Worm (Caenorhabditis elegans): ENCODE results near the gene srx-39.

Gene srx-39

DNA sequence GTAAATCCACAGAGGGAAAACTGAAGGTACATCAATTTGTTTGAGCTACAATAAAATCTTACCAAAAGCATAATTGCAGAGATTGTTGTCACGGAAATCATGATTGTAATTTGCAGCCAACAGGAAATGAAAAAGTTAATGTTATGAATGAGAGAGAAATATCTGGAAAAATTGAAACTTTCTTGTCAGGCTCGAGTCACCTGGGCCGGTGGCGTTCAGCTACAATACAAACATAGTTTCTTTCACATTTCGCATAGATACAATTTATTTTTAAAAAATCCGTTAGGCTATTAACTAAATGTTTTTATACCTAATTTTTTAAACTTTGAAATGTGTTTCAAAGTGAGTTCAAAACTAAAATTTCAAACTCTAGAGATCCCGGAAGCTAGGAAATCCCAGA is at the start of gene srx-39:
Gene srx-39, minus strand, starts transcription at position 101 of the 400 bp plus-strand sequence.
- TF ChIP-seq madf-2 (tag; optimal IDR thresholded peaks at IDR 0.05) (no peak), ceh-14 (tag; optimal IDR thresholded peaks at IDR 0.05) (no peak), dmd-4 (tag; optimal IDR thresholded peaks at IDR 0.05; ENCODE audit: borderline replicate concordance) (no peak), tbx-2 (tag; optimal IDR thresholded peaks at IDR 0.05) (no peak), ahr-1 (tag; optimal IDR thresholded peaks at IDR 0.05) (no peak), hlh-6 (tag; optimal IDR thresholded peaks at IDR 0.05) (no peak), T23F11.4 (GFP tag; optimal IDR thresholded peaks at IDR 0.05) (no peak), ceh-48 (tag; optimal IDR thresholded peaks at IDR 0.05) (no peak), pha-4 (tag; optimal IDR thresholded peaks at IDR 0.05) (no peak), hlh-8 (tag; optimal IDR thresholded peaks at IDR 0.05) (no peak), nhr-11 (tag; optimal IDR thresholded peaks at IDR 0.05) (no peak), fax-1 (tag; optimal IDR thresholded peaks at IDR 0.05) (no peak), syd-9 (tag; optimal IDR thresholded peaks at IDR 0.05) (no peak), unc-42 (tag; optimal IDR thresholded peaks at IDR 0.05) (no peak), sdc-2 (tag; optimal IDR thresholded peaks at IDR 0.05) (no peak), zip-5 (tag; optimal IDR thresholded peaks at IDR 0.05) (no peak), F13H6.1 (tag; optimal IDR thresholded peaks at IDR 0.05) (no peak), odd-2 (tag; optimal IDR thresholded peaks at IDR 0.05) (no peak), ref-2 (tag; optimal IDR thresholded peaks at IDR 0.05) (no peak), ceh-22 (tag; optimal IDR thresholded peaks at IDR 0.05) (no peak)

DNA sequence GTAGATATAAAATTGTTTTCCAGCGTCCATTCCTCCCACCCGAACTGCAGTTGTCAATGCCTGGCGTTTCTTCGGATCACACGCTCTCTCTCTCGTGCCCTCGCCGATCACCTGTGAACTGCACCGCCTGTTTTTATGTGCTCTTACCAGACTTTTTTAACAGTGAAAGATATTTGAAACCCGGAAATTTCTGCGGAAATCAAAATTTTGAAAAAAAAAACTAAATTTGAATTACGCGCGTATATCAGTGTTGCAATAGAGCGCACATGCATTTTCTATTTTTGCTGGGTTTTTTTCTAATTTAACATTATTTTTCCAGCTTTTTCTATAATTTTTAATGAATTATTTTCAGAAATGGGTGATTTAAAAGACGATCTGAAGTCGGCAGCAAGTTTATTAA is 46.6 kb upstream of the srx-39 start, which contains the start of gene ttc-37:
Gene ttc-37, plus strand, starts transcription at position 349 of the 400 bp plus-strand sequence.
- TF ChIP-seq ceh-18 (tag; optimal IDR thresholded peaks at IDR 0.05) (peak; percentile 16), hlh-30 (tag; optimal IDR thresholded peaks at IDR 0.05; ENCODE audit: insufficient read depth) (no peak)

DNA sequence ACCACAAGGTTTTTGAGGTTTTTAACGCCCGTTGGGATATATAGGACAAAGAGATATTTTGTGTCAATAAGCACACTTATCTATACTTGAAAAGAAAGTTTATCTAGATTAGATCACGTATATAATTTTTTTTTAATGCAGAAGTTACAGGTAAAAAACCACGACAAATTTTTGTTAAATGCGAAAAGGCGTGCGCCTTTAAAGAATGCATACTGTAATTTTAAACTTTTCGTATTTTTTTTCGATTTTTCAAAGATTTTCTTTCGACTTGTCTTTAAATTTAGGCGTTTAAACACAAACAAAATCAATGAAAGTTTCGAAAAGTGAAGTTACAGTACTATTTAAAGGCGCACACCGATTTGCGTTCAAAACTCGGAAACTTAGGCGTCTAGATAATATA is 46.1 kb upstream of the srx-39 start:
- no peak for TF ChIP-seq ahr-1 (tag; optimal IDR thresholded peaks at IDR 0.05)
- no peak for TF ChIP-seq fkh-10 (GFP tag; optimal IDR thresholded peaks at IDR 0.05)
- TF ChIP-seq sox-4 (tag; optimal IDR thresholded peaks at IDR 0.05): no peak
- TF ChIP-seq pha-4 (tag; optimal IDR thresholded peaks at IDR 0.05): no peak
- no peak for TF ChIP-seq hlh-6 (tag; optimal IDR thresholded peaks at IDR 0.05)
- TF ChIP-seq pat-9 (tag; optimal IDR thresholded peaks at IDR 0.05): no peak
- TF ChIP-seq lim-6 (tag; optimal IDR thresholded peaks at IDR 0.05): no peak
- TF ChIP-seq dve-1 (tag; optimal IDR thresholded peaks at IDR 0.05): no peak
- no peak for TF ChIP-seq pax-1 (tag; optimal IDR thresholded peaks at IDR 0.05)
- TF ChIP-seq pqm-1 (tag; optimal IDR thresholded peaks at IDR 0.05): no peak
- TF ChIP-seq ceh-19 (GFP tag; optimal IDR thresholded peaks at IDR 0.05): no peak
- TF ChIP-seq ceh-22 (tag; optimal IDR thresholded peaks at IDR 0.05): no peak
- TF ChIP-seq hlh-30 (tag; optimal IDR thresholded peaks at IDR 0.05; ENCODE audit: insufficient read depth): no peak
- TF ChIP-seq ref-2 (tag; optimal IDR thresholded peaks at IDR 0.05): no peak
- no peak for TF ChIP-seq ceh-45 (GFP tag; IDR thresholded peaks at IDR 0.05)
- TF ChIP-seq ceh-31 (tag; optimal IDR thresholded peaks at IDR 0.05): no peak
- TF ChIP-seq pha-2 (tag; optimal IDR thresholded peaks at IDR 0.05): no peak
- TF ChIP-seq unc-42 (tag; optimal IDR thresholded peaks at IDR 0.05): no peak

DNA sequence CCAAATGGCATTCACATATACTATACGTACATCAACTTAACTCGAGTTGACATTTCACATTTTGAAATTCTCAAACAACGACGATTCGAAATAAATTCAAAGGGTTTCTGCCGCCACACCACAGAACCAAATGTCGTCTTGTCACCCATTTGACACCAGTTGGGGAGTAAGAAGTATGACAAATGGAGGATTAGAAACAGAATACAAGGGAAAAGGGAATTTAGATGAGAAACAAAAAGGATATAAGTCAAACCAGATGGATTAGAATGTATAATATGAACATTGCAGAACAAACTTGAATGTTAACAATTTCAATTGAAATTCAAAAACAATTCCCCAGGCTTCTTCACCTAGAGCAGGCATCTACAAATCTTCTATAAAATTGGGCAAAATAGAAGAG is 44.1 kb upstream of the srx-39 start:
- TF ChIP-seq pros-1 (tag; optimal IDR thresholded peaks at IDR 0.05): no peak
- no peak for TF ChIP-seq rnt-1 (tag; optimal IDR thresholded peaks at IDR 0.05)
- TF ChIP-seq nhr-11 (tag; optimal IDR thresholded peaks at IDR 0.05): no peak
- TF ChIP-seq ets-4 (tag; optimal IDR thresholded peaks at IDR 0.05): no peak
- no peak for TF ChIP-seq unc-3 (GFP tag; conservative IDR thresholded peaks at IDR 0.05)
- TF ChIP-seq unc-3 (tag; optimal IDR thresholded peaks at IDR 0.05): no peak
- TF ChIP-seq ceh-30 (tag; optimal IDR thresholded peaks at IDR 0.05): no peak
- TF ChIP-seq unc-55 (GFP tag; optimal IDR thresholded peaks at IDR 0.05): peak; percentile 27
